Worm (Caenorhabditis elegans): Measurements from ENCODE around the gene kcnl-4.

Gene kcnl-4

ce11 chrV:14523788-14524582, 6.9 kb upstream of the kcnl-4 start, which contains the start of gene ril-1 (continued):
- 0 out of 2 replicates have a peak, but pooled peaks have one; percentile 12 for TF ChIP-seq pbrm-1 (GFP tag; IDR thresholded peaks at IDR 0.05)

- no peak for TF ChIP-seq bed-2 (GFP tag; IDR thresholded peaks at IDR 0.05)
- no peak for TF ChIP-seq hmg-1.2 (GFP tag; IDR thresholded peaks at IDR 0.05)
- TF ChIP-seq pbrm-1 (GFP tag; IDR thresholded peaks at IDR 0.05), result no peak
- TF ChIP-seq hlh-26 (GFP tag; conservative IDR thresholded peaks at IDR 0.05), result no peak
- no peak for TF ChIP-seq K11D2.4 (GFP tag; IDR thresholded peaks at IDR 0.05)
Observed at ce11 chrV:14525089-14525488, 5.8 kb upstream of the kcnl-4 start, which contains the start of gene hda-1. hda-1 (plus strand) TSS chrV:14525389.

ce11 chrV:14527210-14527609, 3.7 kb upstream of the kcnl-4 start:
- no peak for TF ChIP-seq let-607 (tag; optimal IDR thresholded peaks at IDR 0.05)
- no peak for TF ChIP-seq tlf-1 (GFP tag; optimal IDR thresholded peaks at IDR 0.05)
- no peak for TF ChIP-seq nfyb-1 (GFP tag; IDR thresholded peaks at IDR 0.05)
- no peak for TF ChIP-seq unc-130 (GFP tag; optimal IDR thresholded peaks at IDR 0.05)
- TF ChIP-seq aptf-2 (GFP tag; conservative IDR thresholded peaks at IDR 0.05), result no peak
- TF ChIP-seq ekl-4 (GFP tag; IDR thresholded peaks at IDR 0.05), result no peak
- TF ChIP-seq B0261.1 (tag; optimal IDR thresholded peaks at IDR 0.05), result no peak
- TF ChIP-seq Y53G8AR.9 (GFP tag; conservative IDR thresholded peaks at IDR 0.05), result no peak
- TF ChIP-seq ztf-3 (GFP tag; optimal IDR thresholded peaks at IDR 0.05), result no peak
- no peak for TF ChIP-seq K11D2.4 (GFP tag; IDR thresholded peaks at IDR 0.05)
- TF ChIP-seq tbp1 (GFP tag; optimal IDR thresholded peaks at IDR 0.05), result no peak
- TF ChIP-seq unc-62 (GFP tag; optimal IDR thresholded peaks at IDR 0.05), result no peak
- no peak for TF ChIP-seq athp-1 (tag; optimal IDR thresholded peaks at IDR 0.05)
- TF ChIP-seq ceh-100 (GFP tag; IDR thresholded peaks at IDR 0.05), result no peak
- no peak for TF ChIP-seq hlh-26 (GFP tag; conservative IDR thresholded peaks at IDR 0.05)
- no peak for TF ChIP-seq ceh-27 (GFP tag; optimal IDR thresholded peaks at IDR 0.05)
- no peak for TF ChIP-seq cebp-1 (GFP tag; IDR thresholded peaks at IDR 0.05)
- no peak for TF ChIP-seq cebp-1 (tag; optimal IDR thresholded peaks at IDR 0.05)
- no peak for TF ChIP-seq Y56A3A.18 (GFP tag; IDR thresholded peaks at IDR 0.05)
- no peak for TF ChIP-seq repo-1 (tag; optimal IDR thresholded peaks at IDR 0.05)
- TF ChIP-seq ztf-26 (tag; optimal IDR thresholded peaks at IDR 0.05), result no peak

- TF ChIP-seq hmg-1.2 (GFP tag; IDR thresholded peaks at IDR 0.05) (0 out of 2 replicates have a peak, but pooled peaks have one; percentile 24), athp-1 (tag; optimal IDR thresholded peaks at IDR 0.05) (no peak)
Observed at ce11 chrV:14532374-14532773, 1.5 kb downstream of the kcnl-4 start.

ce11 chrV:14536274-14536673, 5.4 kb downstream of the kcnl-4 start, which contains the start of gene tag-191:
tag-191 (minus strand) TSS chrV:14536374.
- TF ChIP-seq cebp-1 (GFP tag; IDR thresholded peaks at IDR 0.05), result no peak
- no peak for TF ChIP-seq cebp-1 (tag; optimal IDR thresholded peaks at IDR 0.05)
- no peak for TF ChIP-seq hlh-12 (tag; optimal IDR thresholded peaks at IDR 0.05)
- TF ChIP-seq lsl-1 (GFP tag; optimal IDR thresholded peaks at IDR 0.05), result no peak
- TF ChIP-seq aptf-2 (GFP tag; conservative IDR thresholded peaks at IDR 0.05), result no peak
- TF ChIP-seq lin-26 (GFP tag; IDR thresholded peaks at IDR 0.05), result no peak
- TF ChIP-seq nfya-2 (GFP tag; IDR thresholded peaks at IDR 0.05), result no peak
- no peak for TF ChIP-seq T07F8.4 (tag; optimal IDR thresholded peaks at IDR 0.05)
- no peak for TF ChIP-seq dox-1 (GFP tag; IDR thresholded peaks at IDR 0.05)
- TF ChIP-seq him-1 (tag; optimal IDR thresholded peaks at IDR 0.05), result no peak
- TF ChIP-seq egl-44 (GFP tag; IDR thresholded peaks at IDR 0.05), result no peak
- TF ChIP-seq ztf-6 (GFP tag; IDR thresholded peaks at IDR 0.05), result no peak
- TF ChIP-seq sea-2 (GFP tag; IDR thresholded peaks at IDR 0.05), result no peak
- TF ChIP-seq F10E7.11 (tag; optimal IDR thresholded peaks at IDR 0.05), result no peak

All from whole organism, young adult.